Worm (Caenorhabditis elegans) whole organism, young adult: ENCODE results near the gene Y56A3A.30.

Experiments used
- sptf-2 ChIP-seq: fragments of 200-800 bp; sonication (Bioruptor generic); optimal IDR thresholded peaks from 2 replicates; lab custom pipeline; 2018; ENCODE audit warnings: mild to moderate bottlenecking, missing genetic modification characterization, missing compliant biosample characterization
- unc-130 ChIP-seq: sonication (generic microtip); optimal IDR thresholded peaks from 2 replicates; lab custom pipeline; 2016; ENCODE audit warnings: missing genetic modification reagents, missing genetic modification characterization, missing compliant biosample characterization

DNA sequence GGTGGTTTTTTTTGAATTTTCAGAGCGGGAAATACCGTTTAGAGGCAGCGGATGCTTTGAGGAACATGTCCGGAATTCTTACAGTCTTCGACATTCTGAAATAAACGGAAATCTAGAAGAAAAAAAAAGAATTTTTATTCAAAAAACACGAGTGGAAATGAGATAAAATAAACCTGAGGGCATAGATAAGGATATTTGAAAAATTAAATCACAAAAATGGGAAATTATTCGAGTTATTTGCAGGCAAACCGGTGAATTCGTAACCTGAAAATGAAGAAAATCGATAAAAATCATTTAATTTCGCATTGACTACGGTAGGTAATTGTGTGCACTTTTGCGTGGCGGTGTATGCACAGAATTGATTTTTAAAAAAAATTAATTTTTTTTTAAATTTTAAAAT, 4.9 kb downstream of the Y56A3A.30 start, which contains the start of gene ung-1:
- TF ChIP-seq sptf-2 (GFP tag; lab: Kevin White, UChicago) (no peak), unc-130 (GFP tag; lab: Kevin White, UChicago) (no peak)
